Worm (Caenorhabditis elegans) whole organism, late embryonic: ENCODE results near the gene cpna-5.
A peak's percentile ranks its signal among the peaks of the same experiment; 100 is the strongest.

Source experiments
- C38D4.7 ChIP-seq: fragments of 200-800 bp; sonication (Bioruptor generic); optimal IDR thresholded peaks from 2 replicates; lab custom pipeline; 2018; ENCODE audit warnings: mild to moderate bottlenecking, missing genetic modification characterization, moderate library complexity, missing compliant biosample characterization
- F13H6.1 ChIP-seq: sonication (generic microtip); optimal IDR thresholded peaks from 2 replicates; lab custom pipeline; 2016; ENCODE audit warnings: missing genetic modification characterization, missing compliant biosample characterization
- K02D7.2 ChIP-seq: sonication (generic microtip); optimal IDR thresholded peaks from 2 replicates; lab custom pipeline; 2017; ENCODE audit warnings: mild to moderate bottlenecking, missing genetic modification characterization, missing compliant biosample characterization
- K09A11.1 ChIP-seq: sonication (generic microtip); optimal IDR thresholded peaks from 2 replicates; lab custom pipeline; 2017; ENCODE audit warnings: antibody characterized with exemption, mild to moderate bottlenecking, missing genetic modification characterization, missing compliant biosample characterization; ENCODE audit not compliant: insufficient read depth
- T23F11.4 ChIP-seq: fragments of 200-800 bp; sonication (Bioruptor generic); optimal IDR thresholded peaks from 2 replicates; lab custom pipeline; 2018; ENCODE audit warnings: mild to moderate bottlenecking, missing genetic modification characterization, missing compliant biosample characterization
- Y22D7AL.16 ChIP-seq: sonication (generic microtip); optimal IDR thresholded peaks from 2 replicates; lab custom pipeline; 2016; ENCODE audit warnings: missing genetic modification characterization, missing compliant biosample characterization
- ahr-1 ChIP-seq: sonication (generic microtip); optimal IDR thresholded peaks from 2 replicates; lab custom pipeline; 2016; ENCODE audit warnings: missing genetic modification characterization, missing compliant biosample characterization
- ama-1 ChIP-seq: fragments of 150-350 bp; optimal IDR thresholded peaks from 2 replicates; lab custom pipeline; 2014
- ceh-18 ChIP-seq: sonication (generic microtip); optimal IDR thresholded peaks from 2 replicates; lab custom pipeline; 2016; ENCODE audit warnings: missing genetic modification characterization, missing compliant biosample characterization
- ceh-2 ChIP-seq: sonication (generic microtip); optimal IDR thresholded peaks from 2 replicates; lab custom pipeline; 2016; ENCODE audit warnings: missing genotype, missing genetic modification characterization, missing compliant biosample characterization
- ceh-22 ChIP-seq: sonication (generic microtip); optimal IDR thresholded peaks from 2 replicates; lab custom pipeline; 2017; ENCODE audit warnings: missing biosample characterization, missing genetic modification characterization
- ceh-24 ChIP-seq: sonication (generic microtip); optimal IDR thresholded peaks from 2 replicates; lab custom pipeline; 2016; ENCODE audit warnings: mild to moderate bottlenecking, missing genetic modification characterization, missing compliant biosample characterization
- ceh-31 ChIP-seq: sonication (generic microtip); optimal IDR thresholded peaks from 2 replicates; lab custom pipeline; 2016; ENCODE audit warnings: missing genetic modification characterization, missing compliant biosample characterization
- ceh-45 ChIP-seq: fragments of 200-800 bp; sonication (Bioruptor generic); IDR thresholded peaks from 2 replicates; pipeline ENCODE4 v1.3.6; 2022; ENCODE audit warnings: missing genetic modification reagents, missing genetic modification characterization, missing compliant biosample characterization
- ceh-6 ChIP-seq: fragments of 200-800 bp; sonication (Bioruptor generic); optimal IDR thresholded peaks from 2 replicates; lab custom pipeline; 2018; ENCODE audit warnings: mild to moderate bottlenecking, missing genetic modification characterization, missing compliant biosample characterization
- che-1 ChIP-seq: sonication (generic microtip); optimal IDR thresholded peaks from 2 replicates; lab custom pipeline; 2016; ENCODE audit warnings: mild to moderate bottlenecking, missing genetic modification characterization, missing compliant biosample characterization
- dmd-4 ChIP-seq: sonication (generic microtip); optimal IDR thresholded peaks from 2 replicates; lab custom pipeline; 2016; ENCODE audit warnings: borderline replicate concordance, missing genetic modification characterization, missing compliant biosample characterization
- dve-1 ChIP-seq: sonication (generic microtip); optimal IDR thresholded peaks from 2 replicates; lab custom pipeline; 2017; ENCODE audit warnings: antibody characterized with exemption, mild to moderate bottlenecking, missing genetic modification characterization, missing compliant biosample characterization
- elt-4 ChIP-seq: sonication (generic microtip); optimal IDR thresholded peaks from 2 replicates; lab custom pipeline; 2016; ENCODE audit warnings: missing genetic modification characterization, missing compliant biosample characterization
- fkh-10 ChIP-seq: fragments of 150-350 bp; optimal IDR thresholded peaks from 2 replicates; lab custom pipeline; 2014; ENCODE audit warnings: missing biosample characterization, missing genetic modification reagents, missing genetic modification characterization
- fkh-6 ChIP-seq: sonication (generic microtip); optimal IDR thresholded peaks from 2 replicates; lab custom pipeline; 2016; ENCODE audit warnings: missing genetic modification characterization, missing compliant biosample characterization
- gmeb-2 ChIP-seq: sonication (generic microtip); optimal IDR thresholded peaks from 2 replicates; lab custom pipeline; 2016; ENCODE audit warnings: missing genetic modification characterization, inconsistent platforms, missing compliant biosample characterization
- hlh-13 ChIP-seq: fragments of 200-800 bp; sonication (Bioruptor generic); optimal IDR thresholded peaks from 2 replicates; lab custom pipeline; 2018; ENCODE audit warnings: mild to moderate bottlenecking, missing genetic modification characterization, missing compliant biosample characterization
- hlh-15 ChIP-seq: sonication (generic microtip); optimal IDR thresholded peaks from 2 replicates; lab custom pipeline; 2016; ENCODE audit warnings: missing genetic modification characterization, missing compliant biosample characterization
- hlh-8 ChIP-seq: sonication (generic microtip); optimal IDR thresholded peaks from 2 replicates; lab custom pipeline; 2016; ENCODE audit warnings: missing genotype, missing genetic modification characterization, missing compliant biosample characterization
- lim-6 ChIP-seq: sonication (generic microtip); optimal IDR thresholded peaks from 2 replicates; lab custom pipeline; 2016; ENCODE audit warnings: missing genetic modification characterization, missing compliant biosample characterization
- lin-11 ChIP-seq: fragments of 200-800 bp; sonication (Bioruptor generic); optimal IDR thresholded peaks from 2 replicates; lab custom pipeline; 2018; ENCODE audit warnings: mild to moderate bottlenecking, missing genetic modification characterization, missing compliant biosample characterization
- madf-2 ChIP-seq: sonication (generic microtip); optimal IDR thresholded peaks from 2 replicates; lab custom pipeline; 2017; ENCODE audit warnings: missing genetic modification characterization, missing compliant biosample characterization
- mec-3 ChIP-seq: sonication (generic microtip); optimal IDR thresholded peaks from 2 replicates; lab custom pipeline; 2016; ENCODE audit warnings: borderline replicate concordance, missing genetic modification characterization, missing compliant biosample characterization
- nfya-1 ChIP-seq: sonication (generic microtip); optimal IDR thresholded peaks from 2 replicates; lab custom pipeline; 2017; ENCODE audit warnings: missing genetic modification characterization, mild to moderate bottlenecking, missing compliant biosample characterization, antibody characterized with exemption, moderate library complexity
- nhr-11 ChIP-seq: fragments of 150-350 bp; optimal IDR thresholded peaks from 2 replicates; lab custom pipeline; 2014; ENCODE audit warnings: missing biosample characterization, missing genetic modification characterization
- nhr-232 ChIP-seq: sonication (generic microtip); optimal IDR thresholded peaks from 2 replicates; lab custom pipeline; 2016; ENCODE audit warnings: missing genetic modification characterization, missing compliant biosample characterization
- npax-4 ChIP-seq: sonication (generic microtip); optimal IDR thresholded peaks from 2 replicates; lab custom pipeline; 2016; ENCODE audit warnings: missing genetic modification characterization, missing compliant biosample characterization
- pag-3 ChIP-seq: sonication (generic microtip); optimal IDR thresholded peaks from 2 replicates; lab custom pipeline; 2016; ENCODE audit warnings: missing compliant biosample characterization, missing genetic modification characterization, borderline replicate concordance
- pat-9 ChIP-seq: fragments of 200-800 bp; sonication (Bioruptor generic); optimal IDR thresholded peaks from 2 replicates; lab custom pipeline; 2018; ENCODE audit warnings: mild to moderate bottlenecking, missing genetic modification characterization, moderate library complexity, missing compliant biosample characterization
- pax-1 ChIP-seq: fragments of 150-350 bp; optimal IDR thresholded peaks from 2 replicates; lab custom pipeline; 2014; ENCODE audit warnings: missing biosample characterization, missing genetic modification characterization
- pha-2 ChIP-seq: sonication (generic microtip); optimal IDR thresholded peaks from 2 replicates; lab custom pipeline; 2017; ENCODE audit warnings: mild to moderate bottlenecking, missing genetic modification characterization, missing compliant biosample characterization
- pha-4 ChIP-seq: fragments of 150-350 bp; optimal IDR thresholded peaks from 2 replicates; lab custom pipeline; 2018; ENCODE audit warnings: missing biosample characterization, missing genetic modification reagents, missing genetic modification characterization
- pqm-1 ChIP-seq: sonication (generic microtip); optimal IDR thresholded peaks from 2 replicates; lab custom pipeline; 2016; ENCODE audit warnings: missing genetic modification characterization, missing compliant biosample characterization
- sox-4 ChIP-seq: sonication (generic microtip); optimal IDR thresholded peaks from 2 replicates; lab custom pipeline; 2017; ENCODE audit warnings: mild to moderate bottlenecking, missing genetic modification characterization, inconsistent platforms, missing compliant biosample characterization
- tbx-2 ChIP-seq: sonication (generic microtip); optimal IDR thresholded peaks from 2 replicates; lab custom pipeline; 2016; ENCODE audit warnings: missing genetic modification characterization, missing compliant biosample characterization
- ttx-3 ChIP-seq: sonication (generic microtip); optimal IDR thresholded peaks from 2 replicates; lab custom pipeline; 2016; ENCODE audit warnings: missing genetic modification reagents, missing genetic modification characterization, missing compliant biosample characterization
- unc-3 ChIP-seq, 2 experiments: fragments of 200-800 bp in 1 of 2; sonication (Bioruptor generic) in 1 of 2; sonication (generic microtip) in 1 of 2; conservative IDR thresholded peaks in 1 of 2; optimal IDR thresholded peaks in 1 of 2; 2 replicates each; pipeline versions ENCODE4 v1.3.6 to Lab custom; 2016 to 2022; ENCODE audit warnings: missing compliant biosample characterization in 2 of 2, missing genetic modification characterization in 2 of 2, missing genetic modification reagents in 1 of 2
- unc-42 ChIP-seq: sonication (generic microtip); optimal IDR thresholded peaks from 2 replicates; lab custom pipeline; 2016; ENCODE audit warnings: missing genotype, missing genetic modification characterization, missing compliant biosample characterization
- unc-55 ChIP-seq: sonication (generic microtip); optimal IDR thresholded peaks from 2 replicates; lab custom pipeline; 2017; ENCODE audit warnings: missing biosample characterization, missing genetic modification reagents, missing genetic modification characterization
- unc-86 ChIP-seq: sonication (generic microtip); optimal IDR thresholded peaks from 2 replicates; lab custom pipeline; 2016; ENCODE audit warnings: missing genetic modification characterization, missing compliant biosample characterization

Gene cpna-5

ce11 chrII:7708540-7708939 lies 9.9 kb downstream of the cpna-5 start, which contains the start of gene B0495.9 (continued):
- TF ChIP-seq hlh-15 (tag; lab: Kevin White, UChicago) = peak; percentile 90
- TF ChIP-seq fkh-10 (GFP tag; lab: Kevin White, UChicago) = peak; percentile 16
- TF ChIP-seq mec-3 (tag; lab: Kevin White, UChicago) = peak; percentile 75
- peak; percentile 13 for TF ChIP-seq dve-1 (tag; lab: Kevin White, UChicago)
- peak; percentile 14 for TF ChIP-seq nhr-11
- TF ChIP-seq sox-4 (tag; lab: Kevin White, UChicago) = peak; percentile 90
- no peak for TF ChIP-seq pag-3 (tag; lab: Kevin White, UChicago)
- peak; percentile 83 for TF ChIP-seq madf-2 (tag; lab: Kevin White, UChicago)
- peak; percentile 86 for TF ChIP-seq ceh-6 (GFP tag; lab: Kevin White, UChicago)
- peak; percentile 75 for TF ChIP-seq lin-11 (tag; lab: Kevin White, UChicago)
- TF ChIP-seq pha-4 (tag; lab: Kevin White, UChicago) = no peak
- peak; percentile 84 for TF ChIP-seq T23F11.4
- TF ChIP-seq ceh-24 (tag; lab: Kevin White, UChicago) = peak; percentile 68
- peak; percentile 87 for TF ChIP-seq ahr-1 (tag; lab: Kevin White, UChicago)
- TF ChIP-seq pha-2 (tag; lab: Kevin White, UChicago) = peak; percentile 82
- TF ChIP-seq nfya-1 (tag; lab: Kevin White, UChicago) = peak; percentile 86
- peak; percentile 55 for TF ChIP-seq ceh-18 (tag; lab: Kevin White, UChicago)
- TF ChIP-seq pat-9 = peak; percentile 90
- peak; percentile 84 for TF ChIP-seq npax-4 (tag; lab: Kevin White, UChicago)
- peak; percentile 88 for TF ChIP-seq dmd-4
- peak; percentile 85 for TF ChIP-seq che-1 (tag; lab: Kevin White, UChicago)
- TF ChIP-seq Y22D7AL.16 (tag; lab: Kevin White, UChicago) = peak; percentile 83
- peak; percentile 88 for TF ChIP-seq C38D4.7 (GFP tag; lab: Kevin White, UChicago)
- TF ChIP-seq F13H6.1 (tag; lab: Kevin White, UChicago) = peak; percentile 89
- no peak for TF ChIP-seq unc-55
- TF ChIP-seq unc-3 (GFP tag; conservative IDR thresholded peaks at IDR 0.05; lab: Robert Waterston, UW) = peak; percentile 75
- peak; percentile 87 for TF ChIP-seq unc-3 (tag; optimal IDR thresholded peaks at IDR 0.05; lab: Kevin White, UChicago)
- peak; percentile 84 for TF ChIP-seq K09A11.1
- peak; percentile 95 for TF ChIP-seq tbx-2
- TF ChIP-seq fkh-6 (tag; lab: Kevin White, UChicago) = peak; percentile 89
- peak; percentile 91 for TF ChIP-seq ceh-31 (tag; lab: Kevin White, UChicago)
- peak; percentile 61 for TF ChIP-seq elt-4 (tag; lab: Kevin White, UChicago)
- TF ChIP-seq hlh-8 (tag; lab: Kevin White, UChicago) = peak; percentile 91
- TF ChIP-seq unc-42 (tag; lab: Kevin White, UChicago) = peak; percentile 64
- peak; percentile 71; the same call in 1 of the 2 replicates for TF ChIP-seq ceh-45 (GFP tag; lab: Robert Waterston, UW)
- peak; percentile 87 for TF ChIP-seq ceh-2 (tag; lab: Kevin White, UChicago)
- TF ChIP-seq ceh-22 (tag; lab: Kevin White, UChicago) = peak; percentile 78
- TF ChIP-seq lim-6 (tag; lab: Kevin White, UChicago) = peak; percentile 61

- TF ChIP-seq ceh-6 (GFP tag; lab: Kevin White, UChicago) (no peak), nhr-232 (tag; lab: Kevin White, UChicago) (no peak), unc-42 (tag; lab: Kevin White, UChicago) (no peak), nfya-1 (tag; lab: Kevin White, UChicago) (no peak), pqm-1 (tag; lab: Kevin White, UChicago) (no peak), gmeb-2 (no peak), hlh-13 (GFP tag; lab: Kevin White, UChicago) (no peak), tbx-2 (no peak), ama-1 (lab: Kevin White, UChicago) (no peak), npax-4 (tag; lab: Kevin White, UChicago) (no peak), K02D7.2 (tag; lab: Kevin White, UChicago) (no peak), unc-86 (tag; lab: Kevin White, UChicago) (no peak), hlh-15 (tag; lab: Kevin White, UChicago) (no peak), pax-1 (tag; lab: Kevin White, UChicago) (no peak), ceh-2 (tag; lab: Kevin White, UChicago) (no peak), elt-4 (tag; lab: Kevin White, UChicago) (no peak), sox-4 (tag; lab: Kevin White, UChicago) (no peak), ttx-3 (tag; lab: Kevin White, UChicago) (no peak), ceh-45 (GFP tag; lab: Robert Waterston, UW) (no peak)
Measured at ce11 chrII:7707383-7707782, 11.0 kb downstream of the cpna-5 start, which contains the start of gene luc-7L. Gene luc-7L (minus strand): TSS chrII:7707483.
